Worm (Caenorhabditis elegans) whole organism, early embryonic: Measurements from ENCODE around the gene sma-9.

Experiments used
- B0310.2 ChIP-seq: sonication (generic microtip); optimal IDR thresholded peaks from 2 replicates; lab custom pipeline; 2016; ENCODE audit warnings: mild to moderate bottlenecking, missing genetic modification characterization, missing compliant biosample characterization
- F13C5.2 ChIP-seq: sonication (generic microtip); optimal IDR thresholded peaks from 2 replicates; lab custom pipeline; 2017; ENCODE audit warnings: mild to moderate bottlenecking, missing genetic modification characterization, inconsistent platforms, missing compliant biosample characterization
- aly-1 ChIP-seq: sonication (generic microtip); optimal IDR thresholded peaks from 2 replicates; lab custom pipeline; 2016; ENCODE audit warnings: missing genetic modification characterization, missing compliant biosample characterization
- ama-1 ChIP-seq: fragments of 150-350 bp; optimal IDR thresholded peaks from 2 replicates; lab custom pipeline; 2014
- ceh-13 ChIP-seq: fragments of 200-800 bp; sonication (Bioruptor generic); optimal IDR thresholded peaks from 2 replicates; lab custom pipeline; 2018; ENCODE audit warnings: mild to moderate bottlenecking, missing genetic modification characterization, missing compliant biosample characterization
- ceh-36 ChIP-seq: sonication (generic microtip); optimal IDR thresholded peaks from 2 replicates; lab custom pipeline; 2016; ENCODE audit warnings: missing genetic modification characterization, inconsistent platforms, missing compliant biosample characterization
- ets-7 ChIP-seq: sonication (generic microtip); optimal IDR thresholded peaks from 2 replicates; lab custom pipeline; 2016; ENCODE audit warnings: missing genotype, missing genetic modification characterization, missing compliant biosample characterization
- flt-1 ChIP-seq: fragments of 200-800 bp; sonication (Bioruptor generic); IDR thresholded peaks from 2 replicates; pipeline ENCODE4 v1.3.6; 2022; ENCODE audit warnings: missing genetic modification characterization, missing compliant biosample characterization
- hmbx-1 ChIP-seq: sonication (generic microtip); optimal IDR thresholded peaks from 2 replicates; lab custom pipeline; 2016; ENCODE audit warnings: mild to moderate bottlenecking, missing genetic modification characterization, missing compliant biosample characterization
- hmg-4 ChIP-seq: fragments of 200-800 bp; sonication (Bioruptor generic); optimal IDR thresholded peaks from 2 replicates; lab custom pipeline; 2018; ENCODE audit warnings: mild to moderate bottlenecking, missing genetic modification characterization, missing compliant biosample characterization
- hnd-1 ChIP-seq: sonication (generic microtip); optimal IDR thresholded peaks from 2 replicates; lab custom pipeline; 2016; ENCODE audit warnings: missing genetic modification characterization, missing compliant biosample characterization
- pes-1 ChIP-seq: fragments of 200-800 bp; sonication (Bioruptor generic); IDR thresholded peaks from 2 replicates; pipeline ENCODE4 v1.3.6; 2022; ENCODE audit warnings: missing genetic modification reagents, missing genetic modification characterization, missing compliant biosample characterization
- scrt-1 ChIP-seq: fragments of 200-800 bp; sonication (Bioruptor generic); IDR thresholded peaks from 2 replicates; pipeline ENCODE4 v1.3.6; 2022; ENCODE audit warnings: missing genetic modification characterization, missing compliant biosample characterization
- sea-1 ChIP-seq: fragments of 200-800 bp; sonication (Bioruptor generic); conservative IDR thresholded peaks from 2 replicates; pipeline ENCODE4 v1.3.6; 2022; ENCODE audit warnings: missing genetic modification characterization, missing compliant biosample characterization
- tbx-11 ChIP-seq: fragments of 200-800 bp; sonication (Bioruptor generic); IDR thresholded peaks from 2 replicates; pipeline ENCODE4 v1.3.6; 2022; ENCODE audit warnings: missing genetic modification characterization, missing compliant biosample characterization
- tbx-37 ChIP-seq: fragments of 200-800 bp; sonication (Bioruptor generic); conservative IDR thresholded peaks from 2 replicates; pipeline ENCODE4 v1.3.6; 2022; ENCODE audit warnings: missing genetic modification reagents, missing genetic modification characterization, missing compliant biosample characterization
- tra-4 ChIP-seq: sonication (generic microtip); optimal IDR thresholded peaks from 2 replicates; lab custom pipeline; 2017; ENCODE audit warnings: missing genetic modification characterization, missing compliant biosample characterization

The sma-9 gene

ce11 chrX:10780542-10781266, 11.6 kb downstream of the sma-9 start:
- no peak for TF ChIP-seq tbx-37 (GFP tag; lab: Robert Waterston, UW)
- TF ChIP-seq F13C5.2 (tag; lab: Kevin White, UChicago) = no peak
- TF ChIP-seq hmbx-1 (tag; lab: Kevin White, UChicago) = no peak
- TF ChIP-seq ceh-36 (tag; lab: Kevin White, UChicago) = no peak
- TF ChIP-seq sea-1 (GFP tag; lab: Robert Waterston, UW) = no peak
- no peak for TF ChIP-seq scrt-1 (GFP tag; lab: Robert Waterston, UW)
- no peak for TF ChIP-seq hnd-1
- no peak for TF ChIP-seq tra-4
- TF ChIP-seq hmg-4 (GFP tag; lab: Kevin White, UChicago) = no peak
- no peak for TF ChIP-seq B0310.2 (tag; lab: Kevin White, UChicago)
- no peak for TF ChIP-seq ama-1 (lab: Kevin White, UChicago)
- TF ChIP-seq aly-1 (tag; lab: Kevin White, UChicago) = no peak
- no peak for TF ChIP-seq pes-1 (GFP tag; lab: Robert Waterston, UW)
- no peak for TF ChIP-seq tbx-11 (GFP tag; lab: Robert Waterston, UW)
- no peak for TF ChIP-seq ceh-13 (GFP tag; lab: Kevin White, UChicago)
- no peak for TF ChIP-seq flt-1 (GFP tag; lab: Robert Waterston, UW)
- no peak for TF ChIP-seq ets-7 (tag; lab: Kevin White, UChicago)

- TF ChIP-seq ets-7 (tag; lab: Kevin White, UChicago) = no peak
- TF ChIP-seq pes-1 (GFP tag; lab: Robert Waterston, UW) = no peak
- TF ChIP-seq tra-4 = no peak
- TF ChIP-seq flt-1 (GFP tag; lab: Robert Waterston, UW) = no peak
- no peak for TF ChIP-seq ama-1 (lab: Kevin White, UChicago)
- TF ChIP-seq ceh-13 (GFP tag; lab: Kevin White, UChicago) = no peak
- TF ChIP-seq scrt-1 (GFP tag; lab: Robert Waterston, UW) = no peak
- TF ChIP-seq aly-1 (tag; lab: Kevin White, UChicago) = no peak
- no peak for TF ChIP-seq tbx-37 (GFP tag; lab: Robert Waterston, UW)
- TF ChIP-seq hmg-4 (GFP tag; lab: Kevin White, UChicago) = no peak
Observed at ce11 chrX:10783822-10784221, 14.7 kb downstream of the sma-9 start, which contains the start of gene clc-4. TSS of gene clc-4 (minus strand) at chrX:10783922.

ce11 chrX:10787203-10787602, 18.1 kb downstream of the sma-9 start, which contains the start of gene ttr-14:
TSS of gene ttr-14 (plus strand) at chrX:10787503.
- no peak for TF ChIP-seq flt-1 (GFP tag; lab: Robert Waterston, UW)
- no peak for TF ChIP-seq sea-1 (GFP tag; lab: Robert Waterston, UW)
- no peak for TF ChIP-seq tra-4

- TF ChIP-seq pes-1 (GFP tag; lab: Robert Waterston, UW) = no peak
- no peak for TF ChIP-seq tra-4
- TF ChIP-seq F13C5.2 (tag; lab: Kevin White, UChicago) = no peak
- TF ChIP-seq hnd-1 = no peak
- TF ChIP-seq ets-7 (tag; lab: Kevin White, UChicago) = no peak
- no peak for TF ChIP-seq tbx-11 (GFP tag; lab: Robert Waterston, UW)
- TF ChIP-seq ceh-13 (GFP tag; lab: Kevin White, UChicago) = no peak
- no peak for TF ChIP-seq aly-1 (tag; lab: Kevin White, UChicago)
- TF ChIP-seq flt-1 (GFP tag; lab: Robert Waterston, UW) = no peak
- no peak for TF ChIP-seq ama-1 (lab: Kevin White, UChicago)
Observed at ce11 chrX:10792435-10792834, 23.4 kb downstream of the sma-9 start, which contains the start of gene vap-2. TSS of gene vap-2 (minus strand) at chrX:10792535.

ce11 chrX:10794647-10795046, 25.6 kb downstream of the sma-9 start, which contains the start of gene T05A10.6:
TSS of gene T05A10.6 (minus strand) at chrX:10794747.
- TF ChIP-seq hmg-4 (GFP tag; lab: Kevin White, UChicago) (no peak), F13C5.2 (tag; lab: Kevin White, UChicago) (no peak), ceh-36 (tag; lab: Kevin White, UChicago) (no peak), flt-1 (GFP tag; lab: Robert Waterston, UW) (no peak), ets-7 (tag; lab: Kevin White, UChicago) (no peak), hmbx-1 (tag; lab: Kevin White, UChicago) (no peak), aly-1 (tag; lab: Kevin White, UChicago) (no peak), B0310.2 (tag; lab: Kevin White, UChicago) (no peak), tbx-37 (GFP tag; lab: Robert Waterston, UW) (no peak), pes-1 (GFP tag; lab: Robert Waterston, UW) (no peak), hnd-1 (no peak), ama-1 (lab: Kevin White, UChicago) (no peak), scrt-1 (GFP tag; lab: Robert Waterston, UW) (no peak), tbx-11 (GFP tag; lab: Robert Waterston, UW) (no peak), tra-4 (no peak), ceh-13 (GFP tag; lab: Kevin White, UChicago) (no peak)

ce11 chrX:10804441-10804840, 35.4 kb downstream of the sma-9 start, which contains the start of gene F31B12.4:
TSS of gene F31B12.4 (plus strand) at chrX:10804741.
- TF ChIP-seq ceh-36 (tag; lab: Kevin White, UChicago) (no peak), tra-4 (no peak), aly-1 (tag; lab: Kevin White, UChicago) (no peak)

- TF ChIP-seq tra-4 = no peak
- TF ChIP-seq tbx-11 (GFP tag; lab: Robert Waterston, UW) = no peak
- no peak for TF ChIP-seq ets-7 (tag; lab: Kevin White, UChicago)
- no peak for TF ChIP-seq scrt-1 (GFP tag; lab: Robert Waterston, UW)
- no peak for TF ChIP-seq B0310.2 (tag; lab: Kevin White, UChicago)
- TF ChIP-seq hnd-1 = no peak
- TF ChIP-seq tbx-37 (GFP tag; lab: Robert Waterston, UW) = no peak
- TF ChIP-seq sea-1 (GFP tag; lab: Robert Waterston, UW) = no peak
- no peak for TF ChIP-seq aly-1 (tag; lab: Kevin White, UChicago)
- TF ChIP-seq ama-1 (lab: Kevin White, UChicago) = no peak
- TF ChIP-seq flt-1 (GFP tag; lab: Robert Waterston, UW) = no peak
- TF ChIP-seq F13C5.2 (tag; lab: Kevin White, UChicago) = no peak
- no peak for TF ChIP-seq hmg-4 (GFP tag; lab: Kevin White, UChicago)
- TF ChIP-seq ceh-13 (GFP tag; lab: Kevin White, UChicago) = no peak
- no peak for TF ChIP-seq pes-1 (GFP tag; lab: Robert Waterston, UW)
Observed at ce11 chrX:10820511-10820910, 51.4 kb downstream of the sma-9 start, which contains the start of gene F31B12.3. TSS of gene F31B12.3 (minus strand) at chrX:10820611.
